Fruit fly (Drosophila melanogaster) whole organism, embryonic: ENCODE data around the gene CG3091.

Source experiments
- Atf3 ChIP-seq: fragments of 200-800 bp; sonication (Bioruptor generic); optimal IDR thresholded peaks from 3 replicates; lab custom pipeline; 2016; ENCODE audit warnings: missing biosample characterization, missing genetic modification characterization
- Atf6 ChIP-seq: fragments of 200-800 bp; sonication (Bioruptor generic); IDR thresholded peaks from 2 replicates; pipeline ENCODE4 v1.3.6; 2022; ENCODE audit warnings: missing biosample characterization, missing genetic modification characterization
- Blimp-1 ChIP-seq: fragments of 200-800 bp; sonication (Bioruptor generic); optimal IDR thresholded peaks from 3 replicates; lab custom pipeline; 2018; ENCODE audit warnings: missing biosample characterization, missing genetic modification characterization, mild to moderate bottlenecking, moderate library complexity, missing genetic modification reagents
- CG11723 ChIP-seq: fragments of 200-800 bp; sonication (Bioruptor generic); optimal IDR thresholded peaks from 2 replicates; lab custom pipeline; 2017; ENCODE audit warnings: missing biosample characterization, mild to moderate bottlenecking, missing genetic modification characterization
- CG13894 ChIP-seq: fragments of 200-800 bp; sonication (Bioruptor generic); optimal IDR thresholded peaks from 3 replicates; lab custom pipeline; 2018; ENCODE audit warnings: missing biosample characterization, mild to moderate bottlenecking, missing genetic modification characterization, moderate library complexity
- CG15269 ChIP-seq: fragments of 200-800 bp; sonication (Bioruptor generic); optimal IDR thresholded peaks from 2 replicates; lab custom pipeline; 2018; ENCODE audit warnings: missing biosample characterization, mild to moderate bottlenecking, missing genetic modification characterization, moderate library complexity
- CG1529 ChIP-seq: fragments of 200-800 bp; sonication (Bioruptor generic); optimal IDR thresholded peaks from 3 replicates; lab custom pipeline; 2018; ENCODE audit warnings: missing biosample characterization, missing genetic modification characterization
- CG15514 ChIP-seq: fragments of 200-800 bp; sonication (Bioruptor generic); optimal IDR thresholded peaks from 3 replicates; lab custom pipeline; 2017; ENCODE audit warnings: missing biosample characterization, missing genetic modification characterization, mild to moderate bottlenecking, moderate library complexity, missing genetic modification reagents
- CG1603 ChIP-seq: fragments of 200-800 bp; sonication (Bioruptor generic); optimal IDR thresholded peaks from 2 replicates; lab custom pipeline; 2019; ENCODE audit warnings: missing biosample characterization, mild to moderate bottlenecking, missing genetic modification characterization, moderate library complexity
- CG1647 ChIP-seq: fragments of 200-800 bp; sonication (Bioruptor generic); optimal IDR thresholded peaks from 3 replicates; lab custom pipeline; 2016; ENCODE audit warnings: missing biosample characterization, missing genetic modification characterization
- CG17359 ChIP-seq: fragments of 200-800 bp; sonication (Bioruptor generic); optimal IDR thresholded peaks from 3 replicates; lab custom pipeline; 2018; ENCODE audit warnings: missing biosample characterization, mild to moderate bottlenecking, missing genetic modification characterization, moderate library complexity
- CG18599 ChIP-seq: fragments of 200-800 bp; sonication (Bioruptor generic); optimal IDR thresholded peaks from 3 replicates; lab custom pipeline; 2017; ENCODE audit warnings: missing biosample characterization, missing genetic modification characterization, mild to moderate bottlenecking, moderate library complexity, missing genetic modification reagents
- CG31365 ChIP-seq: fragments of 200-800 bp; sonication (Bioruptor generic); optimal IDR thresholded peaks from 2 replicates; lab custom pipeline; 2018; ENCODE audit warnings: missing biosample characterization, mild to moderate bottlenecking, missing genetic modification characterization
- CG31441 ChIP-seq: fragments of 200-800 bp; sonication (Bioruptor generic); IDR thresholded peaks from 2 replicates; pipeline ENCODE4 v1.3.6; 2022; ENCODE audit warnings: missing biosample characterization, missing genetic modification characterization
- CG34376 ChIP-seq: fragments of 200-800 bp; sonication (Bioruptor generic); optimal IDR thresholded peaks from 2 replicates; lab custom pipeline; 2018; ENCODE audit warnings: missing biosample characterization, mild to moderate bottlenecking, missing genetic modification characterization
- CG4328 ChIP-seq: fragments of 200-800 bp; sonication (Bioruptor generic); optimal IDR thresholded peaks from 3 replicates; lab custom pipeline; 2017; ENCODE audit warnings: missing biosample characterization, missing genetic modification reagents, missing genetic modification characterization
- CG4404 ChIP-seq: fragments of 200-800 bp; sonication (Bioruptor generic); IDR thresholded peaks from 2 replicates; pipeline ENCODE4 v1.3.6; 2022; ENCODE audit warnings: missing biosample characterization, missing genetic modification characterization
- CG4707 ChIP-seq: fragments of 200-800 bp; sonication (Bioruptor generic); optimal IDR thresholded peaks from 2 replicates; lab custom pipeline; 2018; ENCODE audit warnings: missing biosample characterization, mild to moderate bottlenecking, missing genetic modification characterization, moderate library complexity
- CG6175 ChIP-seq: fragments of 200-800 bp; sonication (Bioruptor generic); IDR thresholded peaks from 3 replicates; pipeline ENCODE4 v1.3.6; 2022; ENCODE audit warnings: missing biosample characterization, missing genetic modification characterization
- CG6254 ChIP-seq: fragments of 200-800 bp; sonication (Bioruptor generic); optimal IDR thresholded peaks from 3 replicates; lab custom pipeline; 2017; ENCODE audit warnings: mild to moderate bottlenecking, missing biosample characterization, missing genetic modification reagents, missing genetic modification characterization
- CG6854 ChIP-seq: fragments of 200-800 bp; sonication (Bioruptor generic); optimal IDR thresholded peaks from 3 replicates; lab custom pipeline; 2017; ENCODE audit warnings: missing biosample characterization, mild to moderate bottlenecking, missing genetic modification characterization
- CG7271 ChIP-seq: fragments of 200-800 bp; sonication (Bioruptor generic); optimal IDR thresholded peaks from 2 replicates; lab custom pipeline; 2018; ENCODE audit warnings: missing biosample characterization, mild to moderate bottlenecking, missing genetic modification characterization, moderate library complexity
- CG7556 ChIP-seq: fragments of 200-800 bp; sonication (Bioruptor generic); optimal IDR thresholded peaks from 2 replicates; lab custom pipeline; 2017; ENCODE audit warnings: missing biosample characterization, mild to moderate bottlenecking, missing genetic modification characterization
- CG9817 ChIP-seq: fragments of 200-800 bp; sonication (Bioruptor generic); optimal IDR thresholded peaks from 2 replicates; lab custom pipeline; 2018; ENCODE audit warnings: missing biosample characterization, mild to moderate bottlenecking, missing genetic modification characterization, moderate library complexity
- D19B ChIP-seq: fragments of 200-800 bp; sonication (Bioruptor generic); optimal IDR thresholded peaks from 2 replicates; lab custom pipeline; 2017; ENCODE audit warnings: missing biosample characterization, mild to moderate bottlenecking, missing genetic modification characterization
- Dref ChIP-seq: fragments of 200-800 bp; sonication (Bioruptor generic); IDR thresholded peaks from 2 replicates; pipeline ENCODE4 v1.3.6; 2022; ENCODE audit warnings: missing biosample characterization, missing genetic modification characterization
- Hr3 ChIP-seq: fragments of 200-800 bp; sonication (Bioruptor generic); optimal IDR thresholded peaks from 3 replicates; lab custom pipeline; 2016; ENCODE audit warnings: missing biosample characterization, missing genetic modification characterization
- Side ChIP-seq: fragments of 200-800 bp; sonication (Bioruptor generic); optimal IDR thresholded peaks from 2 replicates; lab custom pipeline; 2016; ENCODE audit warnings: missing biosample characterization, missing genetic modification characterization
- Ssrp ChIP-seq: fragments of 200-800 bp; sonication (Bioruptor generic); optimal IDR thresholded peaks from 2 replicates; lab custom pipeline; 2018; ENCODE audit warnings: missing biosample characterization, mild to moderate bottlenecking, missing genetic modification characterization, moderate library complexity
- Taf1 ChIP-seq: fragments of 200-800 bp; sonication (Bioruptor generic); IDR thresholded peaks from 2 replicates; pipeline ENCODE4 v1.3.6; 2022; ENCODE audit warnings: missing biosample characterization, missing genetic modification characterization
- Xrp1 ChIP-seq: fragments of 200-800 bp; sonication (Bioruptor generic); IDR thresholded peaks from 2 replicates; pipeline ENCODE4 v1.3.6; 2022; ENCODE audit warnings: missing biosample characterization, missing genetic modification characterization
- ara ChIP-seq: fragments of 200-800 bp; sonication (Bioruptor generic); IDR thresholded peaks from 2 replicates; pipeline ENCODE4 v1.3.6; 2022; ENCODE audit warnings: missing biosample characterization, missing genetic modification characterization
- ash1 ChIP-seq: fragments of 200-800 bp; sonication (Bioruptor generic); optimal IDR thresholded peaks from 2 replicates; lab custom pipeline; 2018; ENCODE audit warnings: missing biosample characterization, mild to moderate bottlenecking, missing genetic modification characterization
- bbx ChIP-seq: fragments of 200-800 bp; sonication (Bioruptor generic); IDR thresholded peaks from 2 replicates; pipeline ENCODE4 v1.3.6; 2022; ENCODE audit warnings: missing biosample characterization, missing genetic modification characterization; ENCODE audit not compliant: partially characterized antibody
- bsh ChIP-seq, 2 experiments: fragments of 200-800 bp; sonication (Bioruptor generic); optimal IDR thresholded peaks; 2 replicates each; lab custom pipeline; 2017 to 2018; ENCODE audit warnings: mild to moderate bottlenecking in 2 of 2, missing biosample characterization in 2 of 2, missing genetic modification characterization in 2 of 2, moderate library complexity in 1 of 2
- crp ChIP-seq, 2 experiments: fragments of 200-800 bp; sonication (Bioruptor generic); optimal IDR thresholded peaks; 2 replicates in 1 of 2; 3 replicates in 1 of 2; lab custom pipeline; 2017; ENCODE audit warnings: missing biosample characterization in 2 of 2, missing genetic modification characterization in 2 of 2, mild to moderate bottlenecking in 1 of 2, moderate library complexity in 1 of 2
- emc ChIP-seq: fragments of 200-800 bp; sonication (Bioruptor generic); optimal IDR thresholded peaks from 2 replicates; lab custom pipeline; 2016; ENCODE audit warnings: missing biosample characterization, missing genetic modification characterization
- gem ChIP-seq: fragments of 200-800 bp; sonication (Bioruptor generic); optimal IDR thresholded peaks from 2 replicates; lab custom pipeline; 2019; ENCODE audit warnings: missing biosample characterization, mild to moderate bottlenecking, missing genetic modification characterization, moderate library complexity
- gro ChIP-seq: fragments of 200-800 bp; sonication (Bioruptor generic); optimal IDR thresholded peaks from 2 replicates; lab custom pipeline; 2016; ENCODE audit warnings: missing biosample characterization, missing genetic modification characterization
- jing ChIP-seq: fragments of 200-800 bp; sonication (Bioruptor generic); optimal IDR thresholded peaks from 2 replicates; lab custom pipeline; 2018; ENCODE audit warnings: missing biosample characterization, mild to moderate bottlenecking, missing genetic modification characterization
- onecut ChIP-seq: fragments of 200-800 bp; sonication (Bioruptor generic); IDR thresholded peaks from 2 replicates; pipeline ENCODE4 v1.3.6; 2022; ENCODE audit warnings: missing biosample characterization, missing genetic modification characterization
- prd ChIP-seq, 3 experiments: fragments of >200 bp in 2 of 3; fragments of 200-800 bp in 1 of 3; sonication (Bioruptor generic) in 1 of 3; optimal IDR thresholded peaks in 2 of 3; IDR thresholded peaks in 1 of 3; 2 replicates in 2 of 3; 3 replicates in 1 of 3; pipeline versions ENCODE4 v1.3.6 to Lab custom; 2017 to 2022; ENCODE audit warnings: missing biosample characterization in 1 of 3, missing genetic modification characterization in 1 of 3
- salm ChIP-seq: fragments of 200-800 bp; sonication (Bioruptor generic); optimal IDR thresholded peaks from 2 replicates; lab custom pipeline; 2018; ENCODE audit warnings: missing biosample characterization, mild to moderate bottlenecking, missing genetic modification characterization
- sd ChIP-seq: fragments of 200-800 bp; sonication (Bioruptor generic); optimal IDR thresholded peaks from 3 replicates; lab custom pipeline; 2018; ENCODE audit warnings: missing biosample characterization, mild to moderate bottlenecking, missing genetic modification characterization, moderate library complexity
- sr ChIP-seq: fragments of 200-800 bp; sonication (Bioruptor generic); IDR thresholded peaks from 3 replicates; pipeline ENCODE4 v1.3.6; 2022; ENCODE audit warnings: missing biosample characterization, missing genetic modification characterization
- tgo ChIP-seq: fragments of 200-800 bp; sonication (Bioruptor generic); IDR thresholded peaks from 3 replicates; pipeline ENCODE4 v1.3.6; 2022; ENCODE audit warnings: missing biosample characterization, missing genetic modification characterization
- tio ChIP-seq: fragments of 200-800 bp; sonication (Bioruptor generic); optimal IDR thresholded peaks from 2 replicates; lab custom pipeline; 2017; ENCODE audit warnings: missing biosample characterization, missing genetic modification characterization, inconsistent platforms
- zen2 ChIP-seq: fragments of 200-800 bp; sonication (Bioruptor generic); IDR thresholded peaks from 3 replicates; pipeline ENCODE4 v1.3.6; 2022; ENCODE audit warnings: missing biosample characterization, missing genetic modification characterization; ENCODE audit not compliant: partially characterized antibody
- zf30C ChIP-seq: fragments of 200-800 bp; sonication (Bioruptor generic); optimal IDR thresholded peaks from 3 replicates; lab custom pipeline; 2018; ENCODE audit warnings: missing biosample characterization, mild to moderate bottlenecking, missing genetic modification characterization

The CG3091 gene

DNA sequence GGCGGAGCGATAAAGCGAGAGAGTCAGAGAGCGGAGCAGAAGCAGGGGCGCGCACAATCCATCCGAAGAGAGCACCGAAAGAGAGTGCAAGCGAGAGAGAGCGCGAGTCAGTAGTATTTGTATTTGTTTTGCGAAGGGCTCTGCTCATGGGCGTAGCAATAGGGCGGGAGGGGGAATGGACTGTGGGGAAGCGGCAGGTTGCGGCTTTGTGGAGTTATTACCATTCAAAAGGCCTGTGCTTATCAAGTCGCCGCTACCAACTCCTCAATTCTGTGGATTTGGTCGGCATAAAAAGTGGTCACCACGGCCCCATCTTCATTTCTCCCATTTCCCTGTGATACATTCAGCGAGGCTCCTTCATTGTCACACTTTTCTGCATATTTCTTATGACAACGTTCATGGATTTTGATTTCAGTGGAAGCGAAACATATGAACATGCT lies 47.1 kb upstream of the CG3091 start (continued):
- TF ChIP-seq CG6254 (GFP tag; lab: Kevin White, UChicago) (peak; percentile 8), crp (GFP tag; optimal IDR thresholded peaks at IDR 0.05; lab: Kevin White, UChicago) (no peak), CG6175 (0 out of 3 replicates have a peak, but pooled peaks have one; percentile 27), CG31365 (peak; percentile 3), CG4328 (GFP tag; lab: Kevin White, UChicago) (peak; percentile 34), CG11723 (GFP tag; lab: Kevin White, UChicago) (no peak), salm (tag; lab: Kevin White, UChicago) (peak; percentile 7), CG18599 (GFP tag; lab: Kevin White, UChicago) (peak; percentile 77), onecut (GFP tag; lab: Robert Waterston, UW) (peak; percentile 5; the same call in 1 of the 2 replicates), CG4707 (GFP tag; lab: Kevin White, UChicago) (no peak), Ssrp (no peak), CG15514 (GFP tag; lab: Kevin White, UChicago) (peak; percentile 63), Side (GFP tag; lab: Kevin White, UChicago) (peak; percentile 35), Taf1 (GFP tag; lab: Robert Waterston, UW) (no peak; the same call in 1 of the 2 replicates), Blimp-1 (no peak), emc (no peak), CG6854 (no peak), CG34376 (GFP tag; lab: Kevin White, UChicago) (peak; percentile 21), CG4404 (GFP tag; lab: Robert Waterston, UW) (peak; percentile 48; the same call in 1 of the 2 replicates), bsh (GFP tag; optimal IDR thresholded peaks at IDR 0.05; lab: Kevin White, UChicago) (peak in 1 of 2 experiments; percentile 38), tio (GFP tag; lab: Kevin White, UChicago) (no peak), CG15269 (tag; lab: Kevin White, UChicago) (peak; percentile 51), zen2 (GFP tag; lab: Robert Waterston, UW) (no peak), CG1647 (GFP tag; lab: Kevin White, UChicago) (no peak), Hr3 (GFP tag; lab: Kevin White, UChicago) (peak; percentile 37), zf30C (GFP tag; lab: Kevin White, UChicago) (peak; percentile 31), tgo (GFP tag; lab: Robert Waterston, UW) (peak; percentile 50; the same call in 2 of the 3 replicates), bbx (GFP tag; lab: Robert Waterston, UW) (no peak), CG9817 (peak; percentile 38), CG7271 (no peak), CG13894 (tag; lab: Kevin White, UChicago) (peak; percentile 61), ash1 (GFP tag; lab: Kevin White, UChicago) (no peak), prd (optimal IDR thresholded peaks at IDR 0.05; lab: Kevin White, UChicago) (no peak), prd (GFP tag; IDR thresholded peaks at IDR 0.05; lab: Robert Waterston, UW) (peak; percentile 60; the same call in 2 of the 3 replicates), Atf3 (GFP tag; lab: Kevin White, UChicago) (no peak), sd (peak; percentile 25), CG1603 (tag; lab: Kevin White, UChicago) (peak; percentile 36), CG7556 (GFP tag; lab: Kevin White, UChicago) (no peak), Xrp1 (peak; percentile 24; the same call in 1 of the 2 replicates), gro (GFP tag; lab: Kevin White, UChicago) (no peak), ara (GFP tag; lab: Robert Waterston, UW) (no peak), CG31441 (GFP tag; lab: Robert Waterston, UW) (no peak), sr (peak; percentile 5; the same call in 1 of the 3 replicates), Atf6 (peak; percentile 46), jing (GFP tag; lab: Kevin White, UChicago) (no peak), CG1529 (no peak), gem (peak; percentile 60), D19B (GFP tag; lab: Kevin White, UChicago) (peak; percentile 42), CG17359 (tag; lab: Kevin White, UChicago) (peak; percentile 15), Dref (GFP tag; lab: Robert Waterston, UW) (no peak)
